Worm (Caenorhabditis elegans) whole organism, L4 larva: ENCODE data around the gene srx-21.

ENCODE experiments used
- F26F4.8 ChIP-seq: fragments of 200-800 bp; sonication (Bioruptor generic); conservative IDR thresholded peaks from 2 replicates; pipeline ENCODE4 v1.3.6; 2022; ENCODE audit warnings: missing genetic modification characterization, missing compliant biosample characterization
- F37D6.2 ChIP-seq: sonication (generic microtip); optimal IDR thresholded peaks from 2 replicates; lab custom pipeline; 2016; ENCODE audit warnings: mild to moderate bottlenecking, missing genetic modification characterization, missing compliant biosample characterization
- T20F7.1 ChIP-seq: fragments of 200-800 bp; sonication (Bioruptor generic); optimal IDR thresholded peaks from 2 replicates; lab custom pipeline; 2018; ENCODE audit warnings: mild to moderate bottlenecking, missing genetic modification characterization, missing compliant biosample characterization
- Y48G9A.11 ChIP-seq: fragments of 200-800 bp; sonication (Bioruptor generic); IDR thresholded peaks from 2 replicates; pipeline ENCODE4 v1.3.6; 2022; ENCODE audit warnings: missing genetic modification reagents, missing genetic modification characterization, missing compliant biosample characterization
- ZK337.2 ChIP-seq: fragments of 200-800 bp; sonication (Bioruptor generic); IDR thresholded peaks from 2 replicates; pipeline ENCODE4 v1.3.6; 2022; ENCODE audit warnings: missing genetic modification reagents, missing genetic modification characterization, missing compliant biosample characterization
- ZK546.5 ChIP-seq, 2 experiments: sonication (generic microtip); optimal IDR thresholded peaks; 2 replicates each; lab custom pipeline; 2017; ENCODE audit warnings: missing biosample characterization in 2 of 2, missing genetic modification characterization in 2 of 2
- arid-1 ChIP-seq: fragments of 200-800 bp; sonication (Bioruptor generic); conservative IDR thresholded peaks from 2 replicates; pipeline ENCODE4 v1.3.6; 2022; ENCODE audit warnings: missing genetic modification reagents, missing genetic modification characterization, missing compliant biosample characterization
- ceh-62 ChIP-seq: sonication (generic microtip); optimal IDR thresholded peaks from 2 replicates; lab custom pipeline; 2017; ENCODE audit warnings: missing biosample characterization, missing genetic modification characterization
- ces-1 ChIP-seq: fragments of 150-350 bp; sonication (generic microtip); optimal IDR thresholded peaks from 4 replicates; lab custom pipeline; 2014; ENCODE audit warnings: missing biosample characterization, missing genetic modification reagents, missing genetic modification characterization
- cey-2 ChIP-seq: sonication (generic microtip); optimal IDR thresholded peaks from 3 replicates; lab custom pipeline; 2017; ENCODE audit warnings: missing genetic modification characterization, mild to moderate bottlenecking, missing compliant biosample characterization, antibody characterized with exemption, borderline replicate concordance; ENCODE audit not compliant: insufficient read depth
- dpl-1 ChIP-seq: fragments of 150-350 bp; optimal IDR thresholded peaks from 2 replicates; lab custom pipeline; 2014; ENCODE audit warnings: missing biosample characterization, missing genetic modification reagents, missing genetic modification characterization
- dve-1 ChIP-seq: sonication (generic microtip); optimal IDR thresholded peaks from 2 replicates; lab custom pipeline; 2017; ENCODE audit warnings: antibody characterized with exemption, mild to moderate bottlenecking, missing genetic modification characterization, missing compliant biosample characterization; ENCODE audit not compliant: insufficient read depth
- fos-1 ChIP-seq: fragments of 150-350 bp; optimal IDR thresholded peaks from 2 replicates; lab custom pipeline; 2014; ENCODE audit warnings: missing biosample characterization, missing genetic modification characterization
- hif-1 ChIP-seq, 2 experiments: sonication (generic microtip); optimal IDR thresholded peaks; 2 replicates each; lab custom pipeline; 2016 to 2017; ENCODE audit warnings: missing compliant biosample characterization in 2 of 2, missing genetic modification characterization in 2 of 2, missing genetic modification reagents in 2 of 2, missing genotype in 2 of 2, mild to moderate bottlenecking in 1 of 2
- hlh-11 ChIP-seq: fragments of 200-800 bp; sonication (Bioruptor generic); optimal IDR thresholded peaks from 2 replicates; lab custom pipeline; 2018; ENCODE audit warnings: mild to moderate bottlenecking, missing genetic modification characterization, missing compliant biosample characterization
- hlh-30 ChIP-seq: sonication (generic microtip); optimal IDR thresholded peaks from 2 replicates; lab custom pipeline; 2017; ENCODE audit warnings: antibody characterized with exemption, mild to moderate bottlenecking, missing genetic modification characterization, missing compliant biosample characterization; ENCODE audit not compliant: insufficient read depth
- hmg-1.1 ChIP-seq: fragments of 200-800 bp; sonication (Bioruptor generic); IDR thresholded peaks from 2 replicates; pipeline ENCODE4 v1.3.6; 2022; ENCODE audit warnings: missing genetic modification reagents, missing genetic modification characterization, missing compliant biosample characterization
- jun-1 ChIP-seq: fragments of 150-350 bp; optimal IDR thresholded peaks from 2 replicates; lab custom pipeline; 2014; ENCODE audit warnings: missing biosample characterization, missing genetic modification reagents, missing genetic modification characterization
- lim-7 ChIP-seq: fragments of 200-800 bp; sonication (Bioruptor generic); IDR thresholded peaks from 2 replicates; pipeline ENCODE4 v1.3.6; 2022; ENCODE audit warnings: missing genetic modification characterization, missing compliant biosample characterization
- lin-1 ChIP-seq: fragments of 200-800 bp; sonication (Bioruptor generic); IDR thresholded peaks from 2 replicates; pipeline ENCODE4 v1.3.6; 2022; ENCODE audit warnings: missing genetic modification reagents, missing genetic modification characterization, missing compliant biosample characterization
- lin-39 ChIP-seq: fragments of 150-350 bp; optimal IDR thresholded peaks from 2 replicates; lab custom pipeline; 2014; ENCODE audit warnings: missing biosample characterization, missing genetic modification reagents, missing genetic modification characterization
- madf-5 ChIP-seq, 2 experiments: fragments of 200-800 bp; sonication (Bioruptor generic); IDR thresholded peaks; 2 replicates each; pipeline ENCODE4 v1.3.6; 2022; ENCODE audit warnings: missing compliant biosample characterization in 2 of 2, missing genetic modification characterization in 2 of 2
- mdt-29 ChIP-seq: fragments of 200-800 bp; sonication (Bioruptor generic); IDR thresholded peaks from 2 replicates; pipeline ENCODE4 v1.3.6; 2022; ENCODE audit warnings: missing genetic modification reagents, missing genetic modification characterization, missing compliant biosample characterization
- mxl-3 ChIP-seq: fragments of 200-800 bp; sonication (Bioruptor generic); optimal IDR thresholded peaks from 2 replicates; lab custom pipeline; 2018; ENCODE audit warnings: mild to moderate bottlenecking, missing genetic modification characterization, missing compliant biosample characterization
- nhr-10 ChIP-seq: fragments of 150-350 bp; optimal IDR thresholded peaks from 2 replicates; lab custom pipeline; 2014; ENCODE audit warnings: missing biosample characterization, missing genetic modification characterization
- nhr-111 ChIP-seq: fragments of 200-800 bp; sonication (Bioruptor generic); optimal IDR thresholded peaks from 2 replicates; lab custom pipeline; 2018; ENCODE audit warnings: mild to moderate bottlenecking, missing genetic modification characterization, missing compliant biosample characterization
- nhr-25 ChIP-seq: sonication (generic microtip); optimal IDR thresholded peaks from 2 replicates; lab custom pipeline; 2017; ENCODE audit warnings: missing genetic modification characterization, mild to moderate bottlenecking, missing compliant biosample characterization, antibody characterized with exemption, moderate library complexity, borderline replicate concordance; ENCODE audit not compliant: insufficient read depth
- nhr-42 ChIP-seq: fragments of 200-800 bp; sonication (Bioruptor generic); IDR thresholded peaks from 2 replicates; pipeline ENCODE4 v1.3.6; 2022; ENCODE audit warnings: missing genetic modification characterization, missing compliant biosample characterization
- pha-4 ChIP-seq, 2 experiments: fragments of 150-350 bp in 1 of 2; fragments of 200-800 bp in 1 of 2; sonication (Bioruptor generic) in 1 of 2; IDR thresholded peaks in 1 of 2; optimal IDR thresholded peaks in 1 of 2; 2 replicates each; pipeline versions ENCODE4 v1.3.6 to Lab custom; 2014 to 2022; ENCODE audit warnings: missing genetic modification characterization in 2 of 2, missing genetic modification reagents in 2 of 2, missing biosample characterization in 1 of 2, missing compliant biosample characterization in 1 of 2
- sdz-12 ChIP-seq: fragments of 200-800 bp; sonication (Bioruptor generic); optimal IDR thresholded peaks from 2 replicates; lab custom pipeline; 2018; ENCODE audit warnings: mild to moderate bottlenecking, missing genetic modification characterization, missing compliant biosample characterization
- snpc-1.2 ChIP-seq: fragments of 200-800 bp; sonication (Bioruptor generic); IDR thresholded peaks from 2 replicates; pipeline ENCODE4 v1.3.6; 2022; ENCODE audit warnings: missing genetic modification reagents, missing genetic modification characterization, missing compliant biosample characterization
- snpc-4 ChIP-seq: fragments of 150-350 bp; optimal IDR thresholded peaks from 2 replicates; lab custom pipeline; 2014; ENCODE audit warnings: missing biosample characterization, missing genetic modification characterization
- spr-3 ChIP-seq: fragments of 200-800 bp; sonication (Bioruptor generic); optimal IDR thresholded peaks from 2 replicates; lab custom pipeline; 2018; ENCODE audit warnings: mild to moderate bottlenecking, missing genetic modification characterization, missing compliant biosample characterization
- tag-97 ChIP-seq: fragments of 200-800 bp; sonication (Bioruptor generic); IDR thresholded peaks from 2 replicates; pipeline ENCODE4 v1.3.6; 2022; ENCODE audit warnings: missing genetic modification characterization, missing compliant biosample characterization
- tra-1 ChIP-seq: fragments of 200-800 bp; sonication (Bioruptor generic); IDR thresholded peaks from 2 replicates; pipeline ENCODE4 v1.3.6; 2022; ENCODE audit warnings: missing genetic modification reagents, missing genetic modification characterization, missing compliant biosample characterization
- unc-39 ChIP-seq: sonication (generic microtip); optimal IDR thresholded peaks from 2 replicates; lab custom pipeline; 2017; ENCODE audit warnings: missing biosample characterization, missing genetic modification characterization
- zag-1 ChIP-seq: fragments of 150-350 bp; optimal IDR thresholded peaks from 2 replicates; lab custom pipeline; 2014; ENCODE audit warnings: missing biosample characterization, missing genetic modification characterization
- zfp-3 ChIP-seq: fragments of 200-800 bp; sonication (Bioruptor generic); conservative IDR thresholded peaks from 2 replicates; pipeline ENCODE4 v1.3.6; 2022; ENCODE audit warnings: missing genetic modification reagents, missing genetic modification characterization, missing compliant biosample characterization
- zip-11 ChIP-seq: fragments of 200-800 bp; sonication (Bioruptor generic); IDR thresholded peaks from 2 replicates; pipeline ENCODE4 v1.3.6; 2022; ENCODE audit warnings: missing genetic modification characterization, missing compliant biosample characterization

Gene srx-21

ce11 chrV:636281-636680 lies 40.6 kb upstream of the srx-21 start, which contains the start of gene pals-31:
Gene pals-31, plus strand, starts transcription at chrV:636581.
- no peak for TF ChIP-seq T20F7.1 (GFP tag; lab: Kevin White, UChicago)
- TF ChIP-seq ces-1 = no peak
- TF ChIP-seq dve-1 = no peak
- TF ChIP-seq pha-4 (GFP tag; IDR thresholded peaks at IDR 0.05; lab: Robert Waterston, UW) = no peak
- no peak for TF ChIP-seq pha-4 (tag; optimal IDR thresholded peaks at IDR 0.05; lab: Kevin White, UChicago)
- TF ChIP-seq Y48G9A.11 (GFP tag; lab: Robert Waterston, UW) = no peak
- no peak for TF ChIP-seq zag-1 (tag; lab: Kevin White, UChicago)
- no peak for TF ChIP-seq lin-39 (tag; lab: Kevin White, UChicago)
- no peak for TF ChIP-seq F37D6.2 (tag; lab: Kevin White, UChicago)
- TF ChIP-seq hif-1 (tag; optimal IDR thresholded peaks at IDR 0.05; lab: Kevin White, UChicago) = no peak

ce11 chrV:638328-638727 lies 38.5 kb upstream of the srx-21 start, which contains the start of gene srj-37:
Gene srj-37, plus strand, starts transcription at chrV:638628.
- TF ChIP-seq sdz-12 (GFP tag; lab: Kevin White, UChicago) (no peak), hlh-11 (tag; lab: Kevin White, UChicago) (no peak), tra-1 (GFP tag; lab: Robert Waterston, UW) (no peak), dve-1 (no peak), mxl-3 (GFP tag; lab: Kevin White, UChicago) (no peak), ZK546.5 (tag; optimal IDR thresholded peaks at IDR 0.05; lab: Kevin White, UChicago) (no peak), snpc-1.2 (no peak), snpc-4 (tag; lab: Kevin White, UChicago) (no peak), cey-2 (tag; lab: Kevin White, UChicago) (no peak), nhr-25 (tag; lab: Kevin White, UChicago) (no peak), ZK337.2 (GFP tag; lab: Robert Waterston, UW) (no peak), pha-4 (GFP tag; IDR thresholded peaks at IDR 0.05; lab: Robert Waterston, UW) (no peak), pha-4 (tag; optimal IDR thresholded peaks at IDR 0.05; lab: Kevin White, UChicago) (no peak)

- TF ChIP-seq fos-1 (no peak), zip-11 (GFP tag; lab: Robert Waterston, UW) (no peak), zfp-3 (GFP tag; lab: Robert Waterston, UW) (no peak), lin-1 (GFP tag; lab: Robert Waterston, UW) (no peak), nhr-42 (GFP tag; lab: Robert Waterston, UW) (no peak), hlh-30 (peak; percentile 58), ceh-62 (tag; lab: Kevin White, UChicago) (no peak), spr-3 (GFP tag; lab: Kevin White, UChicago) (no peak), unc-39 (tag; lab: Kevin White, UChicago) (no peak), F26F4.8 (GFP tag; lab: Robert Waterston, UW) (no peak), hmg-1.1 (GFP tag; lab: Robert Waterston, UW) (0 out of 2 replicates have a peak, but pooled peaks have one; percentile 39), nhr-10 (tag; lab: Kevin White, UChicago) (no peak), nhr-111 (GFP tag; lab: Kevin White, UChicago) (no peak), tag-97 (GFP tag; lab: Robert Waterston, UW) (no peak), jun-1 (tag; lab: Kevin White, UChicago) (no peak), lim-7 (GFP tag; lab: Robert Waterston, UW) (0 out of 2 replicates have a peak, but pooled peaks have one; percentile 3), arid-1 (GFP tag; lab: Robert Waterston, UW) (no peak), dpl-1 (GFP tag; lab: Kevin White, UChicago) (no peak), mdt-29 (no peak), madf-5 (GFP tag; IDR thresholded peaks at IDR 0.05; lab: Robert Waterston, UW) (no peak)
Observed at ce11 chrV:642750-643149, 34.1 kb upstream of the srx-21 start, which contains the start of gene nhr-190. Gene nhr-190, minus strand, starts transcription at chrV:642924.
